Worm (Caenorhabditis elegans): ENCODE data around the gene irld-55.

Gene irld-55

DNA sequence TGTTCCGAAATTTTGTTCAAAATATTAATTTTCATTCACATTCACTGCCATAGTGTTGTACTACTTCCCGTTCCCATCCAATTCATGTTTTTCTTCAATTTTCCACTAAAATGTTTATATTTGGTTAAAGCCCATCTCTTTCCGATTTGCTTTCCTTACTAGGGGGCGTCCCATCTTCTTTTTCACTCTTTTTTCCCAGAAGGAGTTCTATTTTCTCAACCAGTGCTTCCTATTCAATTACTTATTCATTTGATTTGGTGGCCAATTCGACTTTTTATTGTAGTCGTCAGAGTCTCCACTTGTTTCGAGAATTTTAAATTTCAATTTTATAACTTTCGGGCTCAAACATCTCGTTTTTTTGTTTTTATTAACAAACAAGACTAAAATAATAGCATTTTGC is 18.2 kb upstream of the irld-55 start:
- no peak for TF ChIP-seq madf-3 (GFP tag; IDR thresholded peaks at IDR 0.05)
- TF ChIP-seq Y67H2A.10 (GFP tag; conservative IDR thresholded peaks at IDR 0.05) = no peak
- no peak for TF ChIP-seq nfya-1 (tag; optimal IDR thresholded peaks at IDR 0.05; ENCODE audit: borderline replicate concordance, insufficient read depth)
- TF ChIP-seq Y79H2A.3 (GFP tag; conservative IDR thresholded peaks at IDR 0.05) = no peak
- TF ChIP-seq hsf-1 (GFP tag; IDR thresholded peaks at IDR 0.05) = no peak
- TF ChIP-seq Y53F4B.3 (GFP tag; IDR thresholded peaks at IDR 0.05) = no peak
- TF ChIP-seq unc-62 (GFP tag; optimal IDR thresholded peaks at IDR 0.05) = no peak
- TF ChIP-seq mel-28 (tag; optimal IDR thresholded peaks at IDR 0.05; ENCODE audit: borderline replicate concordance) = no peak

ce11 chrIV:14008709-14009108 is 11.3 kb upstream of the irld-55 start:
- no peak for TF ChIP-seq athp-1 (tag; optimal IDR thresholded peaks at IDR 0.05)
- peak; percentile 70 for TF ChIP-seq attf-6 (GFP tag; IDR thresholded peaks at IDR 0.05)
- TF ChIP-seq snpc-4 (GFP tag; optimal IDR thresholded peaks at IDR 0.05) = no peak
- peak in 1 of 4 experiments; percentile 32 for TF ChIP-seq snpc-4 (tag; optimal IDR thresholded peaks at IDR 0.05)
- no peak for TF ChIP-seq Y53G8AR.9 (GFP tag; conservative IDR thresholded peaks at IDR 0.05)

ce11 chrIV:14013692-14014091 is 6.3 kb upstream of the irld-55 start:
- peak; percentile 43; the same call in 1 of the 2 replicates for TF ChIP-seq D2030.7 (GFP tag; IDR thresholded peaks at IDR 0.05)
- TF ChIP-seq tlf-1 (GFP tag; optimal IDR thresholded peaks at IDR 0.05) = no peak
- peak; percentile 90 for TF ChIP-seq snpc-1.3 (tag; optimal IDR thresholded peaks at IDR 0.05; ENCODE audit: insufficient read depth)
- TF ChIP-seq nhr-179 (tag; optimal IDR thresholded peaks at IDR 0.05) = peak; percentile 38
- TF ChIP-seq attf-6 (GFP tag; IDR thresholded peaks at IDR 0.05) = peak; percentile 99
- peak in 1 of 2 experiments; percentile 60 for TF ChIP-seq rec-8 (tag; optimal IDR thresholded peaks at IDR 0.05)
- no peak for TF ChIP-seq ceh-79 (tag; optimal IDR thresholded peaks at IDR 0.05)
- peak; percentile 42 for TF ChIP-seq ztf-26 (tag; optimal IDR thresholded peaks at IDR 0.05)
- TF ChIP-seq F33H1.4 (GFP tag; IDR thresholded peaks at IDR 0.05) = no peak
- no peak for TF ChIP-seq ztf-6 (GFP tag; IDR thresholded peaks at IDR 0.05)
- TF ChIP-seq nfya-1 (tag; optimal IDR thresholded peaks at IDR 0.05; ENCODE audit: borderline replicate concordance, insufficient read depth) = no peak
- peak; percentile 6 for TF ChIP-seq lsy-27 (tag; optimal IDR thresholded peaks at IDR 0.05; ENCODE audit: borderline replicate concordance, insufficient read depth)
- TF ChIP-seq ZK185.1 (tag; optimal IDR thresholded peaks at IDR 0.05; ENCODE audit: poor library complexity, severe bottlenecking) = peak; percentile 70
- peak; percentile 79 for TF ChIP-seq rpc-1 (optimal IDR thresholded peaks at IDR 0.05)
- peak; percentile 71 for TF ChIP-seq rpc-1 (tag; optimal IDR thresholded peaks at IDR 0.05)
- no peak for TF ChIP-seq F57C9.4 (tag; optimal IDR thresholded peaks at IDR 0.05)
- TF ChIP-seq snpc-1.1 (tag; optimal IDR thresholded peaks at IDR 0.05; ENCODE audit: insufficient read depth) = peak; percentile 96
- TF ChIP-seq him-1 (tag; optimal IDR thresholded peaks at IDR 0.05) = peak; percentile 82
- no peak for TF ChIP-seq hlh-12 (tag; optimal IDR thresholded peaks at IDR 0.05)
- 0 out of 2 replicates have a peak, but pooled peaks have one; percentile 26 for TF ChIP-seq aptf-3 (GFP tag; IDR thresholded peaks at IDR 0.05)
- TF ChIP-seq tbp1 (GFP tag; optimal IDR thresholded peaks at IDR 0.05) = peak; percentile 97
- TF ChIP-seq aptf-2 (GFP tag; conservative IDR thresholded peaks at IDR 0.05) = no peak
- peak; percentile 5 for TF ChIP-seq F49E8.2 (tag; optimal IDR thresholded peaks at IDR 0.05; ENCODE audit: insufficient read depth)
- TF ChIP-seq let-607 (tag; optimal IDR thresholded peaks at IDR 0.05) = peak in 1 of 2 experiments; percentile 35
- peak; percentile 95 for TF ChIP-seq snpc-4 (GFP tag; optimal IDR thresholded peaks at IDR 0.05)
- peak; percentile 96 to 99 (median 98) for TF ChIP-seq snpc-4 (tag; optimal IDR thresholded peaks at IDR 0.05)
- TF ChIP-seq ceh-40 (GFP tag; IDR thresholded peaks at IDR 0.05) = 0 out of 2 replicates have a peak, but pooled peaks have one; percentile 27
- no peak for TF ChIP-seq Y53F4B.3 (GFP tag; IDR thresholded peaks at IDR 0.05)
- TF ChIP-seq B0261.1 (tag; optimal IDR thresholded peaks at IDR 0.05) = peak; percentile 80
- peak; percentile 96 for TF ChIP-seq snpc-3.4 (tag; optimal IDR thresholded peaks at IDR 0.05)
- no peak for TF ChIP-seq ama-1 (optimal IDR thresholded peaks at IDR 0.05)
- TF ChIP-seq ama-1 (GFP tag; optimal IDR thresholded peaks at IDR 0.05) = peak; percentile 1 to 70
- TF ChIP-seq die-1 (tag; optimal IDR thresholded peaks at IDR 0.05) = peak; percentile 17
- peak; percentile 14 for TF ChIP-seq mes-4 (tag; optimal IDR thresholded peaks at IDR 0.05)
- TF ChIP-seq F23B12.7 (tag; optimal IDR thresholded peaks at IDR 0.05; ENCODE audit: insufficient read depth) = peak; percentile 61
- no peak for TF ChIP-seq ekl-4 (GFP tag; IDR thresholded peaks at IDR 0.05)
